Worm (Caenorhabditis elegans) whole organism, early embryonic: ENCODE results near the gene Y37H2A.10.

ENCODE experiments used
- F13C5.2 ChIP-seq: sonication (generic microtip); optimal IDR thresholded peaks from 2 replicates; lab custom pipeline; 2017; ENCODE audit warnings: mild to moderate bottlenecking, missing genetic modification characterization, inconsistent platforms, missing compliant biosample characterization
- ama-1 ChIP-seq: fragments of 150-350 bp; optimal IDR thresholded peaks from 2 replicates; lab custom pipeline; 2014
- ets-7 ChIP-seq: sonication (generic microtip); optimal IDR thresholded peaks from 2 replicates; lab custom pipeline; 2016; ENCODE audit warnings: missing genotype, missing genetic modification characterization, missing compliant biosample characterization
- flt-1 ChIP-seq: fragments of 200-800 bp; sonication (Bioruptor generic); IDR thresholded peaks from 2 replicates; pipeline ENCODE4 v1.3.6; 2022; ENCODE audit warnings: missing genetic modification characterization, missing compliant biosample characterization
- hmg-4 ChIP-seq: fragments of 200-800 bp; sonication (Bioruptor generic); optimal IDR thresholded peaks from 2 replicates; lab custom pipeline; 2018; ENCODE audit warnings: mild to moderate bottlenecking, missing genetic modification characterization, missing compliant biosample characterization
- sea-1 ChIP-seq: fragments of 200-800 bp; sonication (Bioruptor generic); conservative IDR thresholded peaks from 2 replicates; pipeline ENCODE4 v1.3.6; 2022; ENCODE audit warnings: missing genetic modification characterization, missing compliant biosample characterization
- tbx-37 ChIP-seq: fragments of 200-800 bp; sonication (Bioruptor generic); conservative IDR thresholded peaks from 2 replicates; pipeline ENCODE4 v1.3.6; 2022; ENCODE audit warnings: missing genetic modification reagents, missing genetic modification characterization, missing compliant biosample characterization
- tra-4 ChIP-seq: sonication (generic microtip); optimal IDR thresholded peaks from 2 replicates; lab custom pipeline; 2017; ENCODE audit warnings: missing genetic modification characterization, missing compliant biosample characterization

DNA sequence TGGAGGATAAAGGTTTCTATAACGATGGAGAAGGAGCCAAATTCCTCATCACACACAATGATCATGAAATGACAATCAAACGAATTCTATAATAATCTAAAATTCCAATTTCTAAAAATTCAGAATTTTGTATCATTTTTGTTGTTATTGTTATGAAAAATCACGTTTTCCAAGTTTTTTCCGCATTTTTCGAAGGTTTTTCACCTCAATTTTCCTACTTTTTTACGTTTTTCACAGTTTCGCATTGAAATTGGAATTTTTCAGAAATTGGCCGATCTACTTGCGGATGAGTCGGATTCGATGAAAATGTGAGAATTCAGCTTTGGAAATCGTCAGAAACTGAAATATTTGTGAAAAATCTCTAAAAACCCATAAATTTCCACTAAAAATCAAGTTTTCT is 13.7 kb upstream of the Y37H2A.10 start, which contains the start of gene fbxa-210:
- TF ChIP-seq ama-1 (lab: Kevin White, UChicago) (no peak), hmg-4 (GFP tag; lab: Kevin White, UChicago) (no peak), tbx-37 (GFP tag; lab: Robert Waterston, UW) (no peak), F13C5.2 (tag; lab: Kevin White, UChicago) (no peak), ets-7 (tag; lab: Kevin White, UChicago) (no peak), flt-1 (GFP tag; lab: Robert Waterston, UW) (no peak), tra-4 (tag; lab: Kevin White, UChicago) (no peak), sea-1 (GFP tag; lab: Robert Waterston, UW) (no peak)
